Worm (Caenorhabditis elegans) whole organism, early embryonic: ENCODE results near the gene pho-8.

Experiments used
- B0310.2 ChIP-seq: sonication (generic microtip); optimal IDR thresholded peaks from 2 replicates; lab custom pipeline; 2016; ENCODE audit warnings: mild to moderate bottlenecking, missing genetic modification characterization, missing compliant biosample characterization
- F13C5.2 ChIP-seq: sonication (generic microtip); optimal IDR thresholded peaks from 2 replicates; lab custom pipeline; 2017; ENCODE audit warnings: mild to moderate bottlenecking, missing genetic modification characterization, inconsistent platforms, missing compliant biosample characterization
- aly-1 ChIP-seq: sonication (generic microtip); optimal IDR thresholded peaks from 2 replicates; lab custom pipeline; 2016; ENCODE audit warnings: missing genetic modification characterization, missing compliant biosample characterization
- ama-1 ChIP-seq: fragments of 150-350 bp; optimal IDR thresholded peaks from 2 replicates; lab custom pipeline; 2014
- ceh-13 ChIP-seq: fragments of 200-800 bp; sonication (Bioruptor generic); optimal IDR thresholded peaks from 2 replicates; lab custom pipeline; 2018; ENCODE audit warnings: mild to moderate bottlenecking, missing genetic modification characterization, missing compliant biosample characterization
- ceh-36 ChIP-seq: sonication (generic microtip); optimal IDR thresholded peaks from 2 replicates; lab custom pipeline; 2016; ENCODE audit warnings: missing genetic modification characterization, inconsistent platforms, missing compliant biosample characterization
- ets-7 ChIP-seq: sonication (generic microtip); optimal IDR thresholded peaks from 2 replicates; lab custom pipeline; 2016; ENCODE audit warnings: missing genotype, missing genetic modification characterization, missing compliant biosample characterization
- flt-1 ChIP-seq: fragments of 200-800 bp; sonication (Bioruptor generic); IDR thresholded peaks from 2 replicates; pipeline ENCODE4 v1.3.6; 2022; ENCODE audit warnings: missing genetic modification characterization, missing compliant biosample characterization
- hmbx-1 ChIP-seq: sonication (generic microtip); optimal IDR thresholded peaks from 2 replicates; lab custom pipeline; 2016; ENCODE audit warnings: mild to moderate bottlenecking, missing genetic modification characterization, missing compliant biosample characterization
- hmg-4 ChIP-seq: fragments of 200-800 bp; sonication (Bioruptor generic); optimal IDR thresholded peaks from 2 replicates; lab custom pipeline; 2018; ENCODE audit warnings: mild to moderate bottlenecking, missing genetic modification characterization, missing compliant biosample characterization
- hnd-1 ChIP-seq: sonication (generic microtip); optimal IDR thresholded peaks from 2 replicates; lab custom pipeline; 2016; ENCODE audit warnings: missing genetic modification characterization, missing compliant biosample characterization
- pes-1 ChIP-seq: fragments of 200-800 bp; sonication (Bioruptor generic); IDR thresholded peaks from 2 replicates; pipeline ENCODE4 v1.3.6; 2022; ENCODE audit warnings: missing genetic modification reagents, missing genetic modification characterization, missing compliant biosample characterization
- scrt-1 ChIP-seq: fragments of 200-800 bp; sonication (Bioruptor generic); IDR thresholded peaks from 2 replicates; pipeline ENCODE4 v1.3.6; 2022; ENCODE audit warnings: missing genetic modification characterization, missing compliant biosample characterization
- sea-1 ChIP-seq: fragments of 200-800 bp; sonication (Bioruptor generic); conservative IDR thresholded peaks from 2 replicates; pipeline ENCODE4 v1.3.6; 2022; ENCODE audit warnings: missing genetic modification characterization, missing compliant biosample characterization
- tbx-11 ChIP-seq: fragments of 200-800 bp; sonication (Bioruptor generic); IDR thresholded peaks from 2 replicates; pipeline ENCODE4 v1.3.6; 2022; ENCODE audit warnings: missing genetic modification characterization, missing compliant biosample characterization
- tbx-37 ChIP-seq: fragments of 200-800 bp; sonication (Bioruptor generic); conservative IDR thresholded peaks from 2 replicates; pipeline ENCODE4 v1.3.6; 2022; ENCODE audit warnings: missing genetic modification reagents, missing genetic modification characterization, missing compliant biosample characterization
- tra-4 ChIP-seq: sonication (generic microtip); optimal IDR thresholded peaks from 2 replicates; lab custom pipeline; 2017; ENCODE audit warnings: missing genetic modification characterization, missing compliant biosample characterization

Gene pho-8

DNA sequence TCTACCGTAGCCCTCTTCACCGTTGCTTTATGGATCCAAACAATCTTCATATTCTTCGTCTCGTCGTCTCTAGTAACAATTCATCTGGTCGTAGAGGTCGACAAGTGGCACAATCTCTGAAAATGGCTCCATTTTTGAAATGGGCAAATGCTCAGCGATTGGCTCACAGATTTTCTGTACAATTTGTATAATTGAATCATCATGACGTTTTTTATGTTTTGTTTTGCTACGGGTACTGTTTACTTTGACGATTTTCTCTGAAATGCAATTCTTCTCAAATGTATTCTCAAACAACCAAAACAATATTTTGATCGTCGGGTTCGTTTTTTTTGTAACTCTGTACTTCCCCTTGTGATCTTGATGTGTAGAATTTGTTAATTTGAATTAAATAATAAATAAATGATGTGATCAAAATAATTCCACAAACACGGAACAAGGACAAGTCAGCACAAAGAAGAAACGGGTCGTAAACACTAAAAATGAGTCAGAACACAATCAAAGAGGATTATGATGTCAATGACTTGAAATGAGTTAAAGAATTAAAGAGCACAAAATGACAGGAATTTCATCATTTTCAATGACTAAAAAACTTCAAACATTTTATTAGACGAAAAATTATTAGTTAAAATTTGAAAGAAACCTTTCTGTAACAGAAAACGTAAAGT is 28.6 kb downstream of the pho-8 start:
- no peak for TF ChIP-seq sea-1
- no peak for TF ChIP-seq pes-1
- no peak for TF ChIP-seq hnd-1 (tag; lab: Kevin White, UChicago)
- TF ChIP-seq hmg-4 (GFP tag; lab: Kevin White, UChicago), result no peak
- TF ChIP-seq ceh-13 (GFP tag; lab: Kevin White, UChicago), result no peak
- no peak for TF ChIP-seq ama-1 (lab: Kevin White, UChicago)
- no peak for TF ChIP-seq hmbx-1 (tag; lab: Kevin White, UChicago)
- no peak for TF ChIP-seq F13C5.2 (tag; lab: Kevin White, UChicago)
- TF ChIP-seq tbx-37 (GFP tag; lab: Robert Waterston, UW), result no peak
- no peak for TF ChIP-seq aly-1 (tag; lab: Kevin White, UChicago)
- TF ChIP-seq ets-7 (tag; lab: Kevin White, UChicago), result no peak
- no peak for TF ChIP-seq B0310.2 (tag; lab: Kevin White, UChicago)
- TF ChIP-seq tra-4 (tag; lab: Kevin White, UChicago), result no peak
- no peak for TF ChIP-seq flt-1 (GFP tag; lab: Robert Waterston, UW)
- TF ChIP-seq ceh-36 (tag; lab: Kevin White, UChicago), result no peak

DNA sequence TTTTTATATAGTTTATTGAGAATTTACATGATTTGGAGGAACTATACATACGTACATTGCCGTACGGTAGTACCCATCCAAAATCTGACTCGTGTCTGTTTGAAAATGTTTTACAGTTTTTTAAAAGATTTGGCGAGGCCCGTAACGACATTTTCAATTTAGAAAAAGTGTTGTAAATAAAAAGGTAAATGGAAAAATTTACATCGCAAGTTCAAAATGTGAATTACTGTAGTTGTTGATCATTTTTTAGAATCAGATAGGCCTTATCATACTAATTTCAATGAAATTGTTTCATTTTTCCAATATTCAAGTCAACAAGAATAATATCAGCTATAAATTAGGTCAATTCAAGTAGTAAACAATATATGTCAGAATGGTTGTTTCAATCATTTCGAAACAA is 29.4 kb downstream of the pho-8 start, which contains the start of gene R13H4.6:
Gene R13H4.6 (plus strand): TSS at position 301 of the 400 bp plus-strand sequence.
- TF ChIP-seq flt-1 (GFP tag; lab: Robert Waterston, UW), result no peak
- TF ChIP-seq sea-1, result no peak

DNA sequence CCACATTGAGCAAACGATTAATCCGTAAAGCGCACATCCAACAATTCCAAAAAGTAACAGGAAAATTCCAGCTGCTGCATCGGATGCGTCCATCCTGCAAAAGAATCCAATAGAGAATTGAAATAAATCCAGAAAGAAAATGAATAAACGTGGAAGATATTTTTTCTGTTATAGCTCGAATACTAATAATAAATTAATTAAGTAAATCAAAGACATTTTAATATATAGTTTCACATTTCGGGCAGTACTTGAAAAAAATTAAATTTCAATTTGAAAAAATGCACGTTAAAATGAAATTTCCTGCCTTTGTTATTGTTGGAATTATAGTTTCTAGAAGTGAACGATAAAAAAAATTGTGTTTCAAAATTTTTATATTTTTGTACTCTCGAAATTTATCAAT is 34.7 kb downstream of the pho-8 start, which contains the start of gene R13H4.7:
Gene R13H4.7 (minus strand): TSS at position 101 of the 400 bp plus-strand sequence.
- TF ChIP-seq hmg-4 (GFP tag; lab: Kevin White, UChicago), result no peak
- TF ChIP-seq hmbx-1 (tag; lab: Kevin White, UChicago), result no peak
- no peak for TF ChIP-seq pes-1
- no peak for TF ChIP-seq sea-1
- no peak for TF ChIP-seq flt-1 (GFP tag; lab: Robert Waterston, UW)
- no peak for TF ChIP-seq tbx-37 (GFP tag; lab: Robert Waterston, UW)
- TF ChIP-seq ets-7 (tag; lab: Kevin White, UChicago), result no peak
- no peak for TF ChIP-seq tbx-11
- TF ChIP-seq scrt-1 (GFP tag; lab: Robert Waterston, UW), result no peak
- TF ChIP-seq B0310.2 (tag; lab: Kevin White, UChicago), result no peak
- TF ChIP-seq aly-1 (tag; lab: Kevin White, UChicago), result no peak

DNA sequence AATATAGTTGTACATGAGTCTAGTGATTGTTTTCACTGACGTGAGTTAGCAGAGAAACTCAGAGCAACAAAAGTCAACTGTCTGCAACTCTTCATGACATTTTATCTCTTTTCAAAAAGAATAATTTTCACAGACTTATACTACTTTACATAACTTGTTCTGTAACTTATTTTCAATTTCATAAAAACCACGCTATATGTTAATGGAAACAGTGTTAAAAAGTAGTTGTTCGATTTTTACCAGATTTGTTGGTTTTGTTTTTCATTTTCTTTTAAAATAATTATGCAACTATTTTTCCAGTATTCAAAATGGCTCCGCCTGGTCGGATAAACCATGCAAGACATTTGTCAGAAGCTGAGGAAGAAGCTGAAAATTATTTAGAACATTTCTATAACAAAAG is 41.6 kb downstream of the pho-8 start, which contains the start of gene sulp-4:
Gene sulp-4 (plus strand): TSS at position 301 of the 400 bp plus-strand sequence.
- TF ChIP-seq B0310.2 (tag; lab: Kevin White, UChicago), result no peak

DNA sequence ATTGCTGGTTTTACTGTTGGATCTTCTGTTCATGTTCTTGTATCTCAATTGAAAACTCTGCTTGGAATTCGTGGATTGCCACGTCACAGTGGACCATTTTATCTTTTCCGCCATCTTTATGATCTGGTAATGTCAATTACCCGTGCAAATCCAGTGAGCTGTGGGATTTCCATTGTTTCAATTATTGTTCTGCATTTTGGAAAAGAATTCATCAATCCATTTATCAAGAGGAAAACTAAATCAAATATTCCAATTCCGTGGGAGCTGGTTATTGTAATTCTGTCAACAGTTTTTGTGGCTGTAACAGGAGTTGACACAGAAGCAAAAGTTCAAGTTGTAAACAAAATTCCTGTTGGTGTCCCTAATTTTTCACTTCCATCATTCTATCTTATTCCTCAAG is 43.2 kb downstream of the pho-8 start:
- no peak for TF ChIP-seq aly-1 (tag; lab: Kevin White, UChicago)
- no peak for TF ChIP-seq tbx-37 (GFP tag; lab: Robert Waterston, UW)
- TF ChIP-seq tra-4 (tag; lab: Kevin White, UChicago), result no peak
- TF ChIP-seq ets-7 (tag; lab: Kevin White, UChicago), result no peak
- TF ChIP-seq ama-1 (lab: Kevin White, UChicago), result no peak
- no peak for TF ChIP-seq ceh-36 (tag; lab: Kevin White, UChicago)
- TF ChIP-seq flt-1 (GFP tag; lab: Robert Waterston, UW), result no peak

DNA sequence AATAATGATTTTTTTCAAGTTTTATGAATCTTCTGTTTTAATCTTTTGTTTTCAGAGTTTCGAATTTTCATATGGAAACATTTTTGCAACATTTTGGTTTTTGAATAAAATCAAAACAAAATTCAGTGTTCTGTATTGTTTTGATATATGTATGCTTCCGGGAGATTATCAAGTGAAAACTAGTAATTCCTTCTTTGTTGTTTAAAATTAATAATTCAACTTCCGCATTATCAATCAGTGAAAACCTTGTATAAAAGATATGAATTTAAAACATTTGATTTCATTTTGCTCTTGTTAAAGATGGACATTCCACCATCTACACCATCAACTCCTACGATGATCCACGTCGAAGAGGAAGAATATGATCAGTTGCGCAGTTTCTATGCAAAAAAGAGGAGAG is 46.3 kb downstream of the pho-8 start, which contains the start of gene sulp-5:
Gene sulp-5 (plus strand): TSS at position 301 of the 400 bp plus-strand sequence.
- TF ChIP-seq tra-4 (tag; lab: Kevin White, UChicago), result no peak

DNA sequence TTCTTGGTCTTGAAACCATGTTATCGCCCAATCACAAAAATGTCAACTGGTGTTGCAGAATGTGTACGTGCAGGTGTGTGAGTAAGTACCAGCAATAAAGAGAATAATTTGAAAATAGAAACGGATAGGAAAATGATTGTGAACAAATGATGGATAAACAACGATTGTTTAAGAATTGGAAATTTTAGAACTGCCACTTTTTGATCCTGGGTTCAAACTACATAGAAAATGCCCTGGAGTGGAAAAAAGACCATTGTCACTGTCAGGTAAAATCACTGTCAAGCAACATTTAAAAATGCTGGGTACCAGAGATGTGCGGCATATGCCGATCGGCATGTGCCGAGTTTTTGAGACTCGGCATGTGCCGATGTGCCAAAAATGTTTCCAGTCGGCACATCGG is 49.8 kb downstream of the pho-8 start:
- no peak for TF ChIP-seq ama-1 (lab: Kevin White, UChicago)
- TF ChIP-seq aly-1 (tag; lab: Kevin White, UChicago), result no peak
- TF ChIP-seq tra-4 (tag; lab: Kevin White, UChicago), result no peak
- TF ChIP-seq F13C5.2 (tag; lab: Kevin White, UChicago), result no peak
- no peak for TF ChIP-seq scrt-1 (GFP tag; lab: Robert Waterston, UW)
- no peak for TF ChIP-seq ceh-13 (GFP tag; lab: Kevin White, UChicago)
- TF ChIP-seq hmg-4 (GFP tag; lab: Kevin White, UChicago), result no peak
- no peak for TF ChIP-seq ceh-36 (tag; lab: Kevin White, UChicago)
- TF ChIP-seq hmbx-1 (tag; lab: Kevin White, UChicago), result no peak
- TF ChIP-seq ets-7 (tag; lab: Kevin White, UChicago), result no peak
- no peak for TF ChIP-seq hnd-1 (tag; lab: Kevin White, UChicago)
- no peak for TF ChIP-seq flt-1 (GFP tag; lab: Robert Waterston, UW)

DNA sequence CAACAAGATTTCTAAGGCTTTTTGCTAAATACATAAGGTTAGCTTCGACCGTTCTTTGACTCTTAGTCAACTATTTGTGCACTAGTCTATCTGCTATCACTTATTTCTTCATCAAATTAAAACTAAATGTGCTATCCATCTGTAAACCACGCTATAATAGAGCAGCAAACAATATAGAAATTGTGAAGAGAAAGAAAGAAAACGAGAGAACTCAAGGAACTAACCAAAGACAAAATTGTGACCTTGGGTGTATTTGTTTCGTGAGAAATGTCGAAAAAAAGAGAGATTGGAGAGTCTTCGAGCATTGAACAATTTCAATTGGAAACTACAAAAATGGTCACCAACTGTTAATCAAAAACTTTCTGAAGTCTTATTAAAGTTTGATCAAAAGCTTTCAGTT is 51.7 kb downstream of the pho-8 start:
- no peak for TF ChIP-seq sea-1
- no peak for TF ChIP-seq hmbx-1 (tag; lab: Kevin White, UChicago)
- no peak for TF ChIP-seq F13C5.2 (tag; lab: Kevin White, UChicago)
- no peak for TF ChIP-seq tbx-11
- no peak for TF ChIP-seq ets-7 (tag; lab: Kevin White, UChicago)
- no peak for TF ChIP-seq pes-1
- TF ChIP-seq scrt-1 (GFP tag; lab: Robert Waterston, UW), result no peak
- no peak for TF ChIP-seq hnd-1 (tag; lab: Kevin White, UChicago)
- TF ChIP-seq ama-1 (lab: Kevin White, UChicago), result no peak
